Worm (Caenorhabditis elegans): Measurements from ENCODE around the gene frpr-14.

DNA sequence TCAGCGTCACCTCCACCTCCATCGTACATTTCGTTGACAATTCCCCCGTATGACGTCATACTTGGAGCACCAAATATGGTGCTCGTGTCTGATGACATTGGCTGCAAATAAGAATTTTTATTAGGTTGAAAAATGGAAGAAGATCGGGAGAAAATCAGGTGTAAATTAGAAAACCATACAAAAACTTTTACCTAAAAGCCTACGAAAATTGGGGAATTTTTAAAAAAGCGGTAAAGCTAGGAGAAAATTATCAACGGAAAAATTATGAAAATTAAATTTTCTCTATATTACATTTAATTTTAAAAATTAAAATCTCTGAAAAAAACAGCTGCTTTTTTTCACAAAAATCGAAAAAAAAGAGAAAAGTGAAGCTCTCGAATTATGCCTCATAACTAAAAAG, 26.3 kb upstream of the frpr-14 start, which contains the start of gene T04B8.5:
- TF ChIP-seq rec-8 (tag; optimal IDR thresholded peaks at IDR 0.05): no peak
- TF ChIP-seq egl-44 (GFP tag; IDR thresholded peaks at IDR 0.05): no peak
- no peak for TF ChIP-seq unc-62 (GFP tag; optimal IDR thresholded peaks at IDR 0.05)
- no peak for TF ChIP-seq snpc-4 (GFP tag; optimal IDR thresholded peaks at IDR 0.05)
- no peak for TF ChIP-seq snpc-4 (tag; optimal IDR thresholded peaks at IDR 0.05)
- TF ChIP-seq somi-1 (GFP tag; optimal IDR thresholded peaks at IDR 0.05): no peak
- TF ChIP-seq pha-4 (tag; optimal IDR thresholded peaks at IDR 0.05): no peak
- no peak for TF ChIP-seq ceh-91 (GFP tag; IDR thresholded peaks at IDR 0.05)
- no peak for TF ChIP-seq ets-4 (GFP tag; optimal IDR thresholded peaks at IDR 0.05)
- TF ChIP-seq T07F8.4 (tag; optimal IDR thresholded peaks at IDR 0.05): no peak
- TF ChIP-seq ceh-100 (GFP tag; IDR thresholded peaks at IDR 0.05): no peak
- no peak for TF ChIP-seq madf-6 (GFP tag; IDR thresholded peaks at IDR 0.05)
- TF ChIP-seq F10E7.11 (tag; optimal IDR thresholded peaks at IDR 0.05): no peak
- no peak for TF ChIP-seq ZK185.1 (tag; optimal IDR thresholded peaks at IDR 0.05; ENCODE audit: poor library complexity, severe bottlenecking)
- TF ChIP-seq T26A5.8 (tag; optimal IDR thresholded peaks at IDR 0.05): no peak
